Fruit fly (Drosophila melanogaster) whole organism: ENCODE results near the gene yellow-e3.

Source experiments
- CG8478 ChIP-seq: fragments of >200 bp; optimal IDR thresholded peaks from 2 replicates; lab custom pipeline; 2018; ENCODE audit warnings: inconsistent platforms
- Dll ChIP-seq: fragments of >200 bp; optimal IDR thresholded peaks from 2 replicates; lab custom pipeline; 2017
- EcR ChIP-seq, 2 experiments: fragments of >200 bp; optimal IDR thresholded peaks; 2 replicates each; lab custom pipeline; 2017; ENCODE audit warnings: missing biosample characterization in 2 of 2, missing genetic modification characterization in 2 of 2, missing genetic modification reagents in 2 of 2
- pan ChIP-seq: fragments of >200 bp; optimal IDR thresholded peaks from 2 replicates; lab custom pipeline; 2017
- usp ChIP-seq: fragments of >200 bp; optimal IDR thresholded peaks from 2 replicates; lab custom pipeline; 2017; ENCODE audit warnings: missing biosample characterization, missing genetic modification characterization, mixed read lengths

DNA sequence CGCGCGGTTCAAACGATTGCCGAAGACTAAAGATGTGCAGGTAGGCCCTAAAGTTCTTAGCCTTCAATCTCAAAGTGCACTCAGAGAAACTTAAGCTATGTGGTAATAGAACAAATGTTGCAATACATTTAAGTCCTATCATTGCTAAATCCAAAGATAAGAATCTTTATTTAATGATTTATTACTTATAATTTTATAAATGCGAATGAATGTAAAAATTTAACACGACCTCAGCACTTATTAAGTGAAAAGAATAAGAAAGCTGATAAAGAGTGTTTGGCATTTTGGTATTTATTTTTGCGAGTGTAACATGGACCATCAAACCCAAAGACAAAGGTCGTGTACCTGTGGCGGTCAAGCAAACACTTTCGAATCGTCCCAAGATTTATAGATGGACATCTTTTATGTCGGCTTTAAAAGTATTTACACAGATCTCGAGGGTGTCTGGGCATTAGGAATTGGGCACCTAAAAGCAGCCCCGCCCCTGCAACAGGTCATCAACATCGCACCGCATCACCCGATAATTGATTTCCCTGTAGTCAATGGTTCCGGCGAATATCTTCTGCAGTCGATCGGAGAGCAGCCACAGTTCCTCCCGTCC, at the start of gene yellow-e3:
- no peak for TF ChIP-seq CG8478 (lab: Kevin White, UChicago)
- TF ChIP-seq Dll: no peak
- TF ChIP-seq EcR (GFP tag; optimal IDR thresholded peaks at IDR 0.05; lab: Kevin White, UChicago): no peak
- TF ChIP-seq usp (GFP tag; lab: Kevin White, UChicago): no peak
- TF ChIP-seq pan (lab: Kevin White, UChicago): no peak
